Fruit fly (Drosophila melanogaster) whole organism, adult: ENCODE data around the gene CG11398.

Source experiments
- CG12768 ChIP-seq: fragments of 200-800 bp; sonication (Bioruptor generic); optimal IDR thresholded peaks from 2 replicates; lab custom pipeline; 2017; ENCODE audit warnings: missing biosample characterization, missing genetic modification characterization, mild to moderate bottlenecking, moderate library complexity, missing genetic modification reagents
- cic ChIP-seq: fragments of 200-800 bp; sonication (Bioruptor generic); optimal IDR thresholded peaks from 2 replicates; lab custom pipeline; 2017; ENCODE audit warnings: missing biosample characterization, mild to moderate bottlenecking, missing genetic modification characterization, moderate library complexity
- cnc ChIP-seq, 2 experiments: fragments of >200 bp; optimal IDR thresholded peaks; 2 replicates each; lab custom pipeline; 2017
- kay ChIP-seq: fragments of 200-800 bp; sonication (Bioruptor generic); peaks from one replicate; lab custom pipeline; 2016; ENCODE audit warnings: missing biosample characterization, missing genetic modification characterization, borderline replicate concordance
- ovo ChIP-seq: fragments of 200-800 bp; sonication (Bioruptor generic); optimal IDR thresholded peaks from 2 replicates; lab custom pipeline; 2016; ENCODE audit warnings: missing biosample characterization, missing genetic modification characterization

dm6 chrX:1256131-1256530, 41.2 kb upstream of the CG11398 start:
- TF ChIP-seq ovo (GFP tag; lab: Kevin White, UChicago) (no peak), CG12768 (GFP tag; lab: Kevin White, UChicago) (no peak), cnc (optimal IDR thresholded peaks at IDR 0.05; lab: Kevin White, UChicago) (no peak), cic (GFP tag; lab: Kevin White, UChicago) (no peak), kay (GFP tag; lab: Kevin White, UChicago) (no peak)
